Fruit fly (Drosophila melanogaster) whole organism, adult: ENCODE data around the gene ppk20.
A peak's percentile ranks its signal among the peaks of the same experiment; 100 is the strongest.

Source experiments
- CG11617 ChIP-seq: fragments of 200-800 bp; sonication (Bioruptor generic); optimal IDR thresholded peaks from 2 replicates; lab custom pipeline; 2017; ENCODE audit warnings: mild to moderate bottlenecking, missing biosample characterization, missing genetic modification reagents, missing genetic modification characterization
- Hr96 ChIP-seq: fragments of 200-800 bp; sonication (Bioruptor generic); optimal IDR thresholded peaks from 2 replicates; lab custom pipeline; 2016; ENCODE audit warnings: missing biosample characterization, missing genetic modification characterization
- Mnt ChIP-seq: fragments of 200-800 bp; sonication (Bioruptor generic); optimal IDR thresholded peaks from 2 replicates; lab custom pipeline; 2016; ENCODE audit warnings: missing biosample characterization, mild to moderate bottlenecking, missing genetic modification characterization

DNA sequence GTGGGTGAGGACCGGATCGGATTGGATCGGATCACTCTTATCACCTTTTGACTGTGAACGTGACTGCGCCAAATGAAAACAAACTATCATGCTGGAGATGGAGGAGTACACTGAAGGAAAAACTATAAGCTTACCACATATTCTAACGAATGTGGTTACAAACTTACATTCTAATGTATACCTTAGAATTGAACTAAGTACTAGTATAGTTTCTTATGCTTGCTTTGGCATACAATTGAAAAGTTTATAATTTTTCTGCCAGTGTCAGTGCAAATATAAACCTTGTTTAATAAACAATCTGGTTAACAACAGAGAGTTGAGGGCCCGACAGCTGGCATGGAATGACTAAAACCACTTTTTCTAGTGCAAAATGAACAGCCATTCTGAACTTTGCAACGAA is 48.8 kb upstream of the ppk20 start:
- TF ChIP-seq Mnt (GFP tag; lab: Kevin White, UChicago) (no peak), CG11617 (GFP tag; lab: Kevin White, UChicago) (no peak), Hr96 (GFP tag; lab: Kevin White, UChicago) (peak; percentile 35)
